Fruit fly (Drosophila melanogaster): ENCODE results near the gene Pif1.

- no peak for TF ChIP-seq fru (GFP tag; optimal IDR thresholded peaks at IDR 0.05)
- TF ChIP-seq Abd-B (GFP tag; optimal IDR thresholded peaks at IDR 0.05) = no peak
- no peak for TF ChIP-seq Dif (GFP tag; optimal IDR thresholded peaks at IDR 0.05; ENCODE audit: partially characterized antibody)
- TF ChIP-seq CG9705 (GFP tag; optimal IDR thresholded peaks at IDR 0.05) = no peak
- TF ChIP-seq ey (GFP tag; optimal IDR thresholded peaks at IDR 0.05) = no peak
- TF ChIP-seq foxo (GFP tag; optimal IDR thresholded peaks at IDR 0.05) = no peak
- no peak for TF ChIP-seq tai (GFP tag; optimal IDR thresholded peaks at IDR 0.05)
Measured at dm6 chr2L:3426669-3427232, 43.1 kb downstream of the Pif1 start, which contains the start of gene Pgant2.
